Worm (Caenorhabditis elegans) whole organism, L3 larva: ENCODE results near the gene srh-171.

Source experiments
- ceh-16 ChIP-seq: sonication (generic microtip); optimal IDR thresholded peaks from 2 replicates; lab custom pipeline; 2017; ENCODE audit warnings: missing biosample characterization, missing genetic modification characterization
- elt-2 ChIP-seq: sonication (generic microtip); optimal IDR thresholded peaks from 2 replicates; lab custom pipeline; 2016; ENCODE audit warnings: missing genetic modification reagents, mild to moderate bottlenecking, missing genetic modification characterization, missing compliant biosample characterization
- fos-1 ChIP-seq: fragments of 150-350 bp; optimal IDR thresholded peaks from 2 replicates; lab custom pipeline; 2014; ENCODE audit warnings: missing biosample characterization, missing genetic modification characterization
- hmg-11 ChIP-seq: sonication (generic microtip); optimal IDR thresholded peaks from 2 replicates; lab custom pipeline; 2016; ENCODE audit warnings: missing genetic modification characterization, missing compliant biosample characterization
- jun-1 ChIP-seq: fragments of 150-350 bp; optimal IDR thresholded peaks from 2 replicates; lab custom pipeline; 2014; ENCODE audit warnings: missing biosample characterization, missing genetic modification reagents, missing genetic modification characterization
- mdl-1 ChIP-seq: fragments of 150-350 bp; optimal IDR thresholded peaks from 2 replicates; lab custom pipeline; 2014; ENCODE audit warnings: missing biosample characterization, missing genetic modification characterization
- nfya-1 ChIP-seq: sonication (generic microtip); optimal IDR thresholded peaks from 2 replicates; lab custom pipeline; 2017; ENCODE audit warnings: missing genetic modification characterization, mild to moderate bottlenecking, missing compliant biosample characterization, antibody characterized with exemption, moderate library complexity; ENCODE audit not compliant: insufficient read depth
- nhr-43 ChIP-seq: sonication (generic microtip); optimal IDR thresholded peaks from 2 replicates; lab custom pipeline; 2016; ENCODE audit warnings: mild to moderate bottlenecking, missing genetic modification characterization, missing compliant biosample characterization; ENCODE audit not compliant: poor library complexity, severe bottlenecking
- nhr-67 ChIP-seq: fragments of 150-350 bp; optimal IDR thresholded peaks from 2 replicates; lab custom pipeline; 2014; ENCODE audit warnings: missing biosample characterization, missing genetic modification characterization
- nhr-76 ChIP-seq: fragments of 150-350 bp; sonication (generic microtip); optimal IDR thresholded peaks from 5 replicates; lab custom pipeline; 2014; ENCODE audit warnings: missing biosample characterization, missing genetic modification characterization
- nhr-77 ChIP-seq: fragments of 150-350 bp; optimal IDR thresholded peaks from 2 replicates; lab custom pipeline; 2014; ENCODE audit warnings: missing biosample characterization, missing genetic modification characterization
- pha-4 ChIP-seq: fragments of 150-350 bp; optimal IDR thresholded peaks from 2 replicates; lab custom pipeline; 2014; ENCODE audit warnings: missing biosample characterization, missing genetic modification reagents, missing genetic modification characterization
- sea-2 ChIP-seq: fragments of 150-350 bp; sonication (generic microtip); optimal IDR thresholded peaks from 4 replicates; lab custom pipeline; 2014; ENCODE audit warnings: missing biosample characterization, missing genetic modification reagents, missing genetic modification characterization
- zag-1 ChIP-seq: fragments of 150-350 bp; optimal IDR thresholded peaks from 2 replicates; lab custom pipeline; 2014; ENCODE audit warnings: missing biosample characterization, missing genetic modification characterization
- ztf-11 ChIP-seq: fragments of 150-350 bp; optimal IDR thresholded peaks from 2 replicates; lab custom pipeline; 2014; ENCODE audit warnings: missing biosample characterization, missing genetic modification characterization

srh-171 gene

DNA sequence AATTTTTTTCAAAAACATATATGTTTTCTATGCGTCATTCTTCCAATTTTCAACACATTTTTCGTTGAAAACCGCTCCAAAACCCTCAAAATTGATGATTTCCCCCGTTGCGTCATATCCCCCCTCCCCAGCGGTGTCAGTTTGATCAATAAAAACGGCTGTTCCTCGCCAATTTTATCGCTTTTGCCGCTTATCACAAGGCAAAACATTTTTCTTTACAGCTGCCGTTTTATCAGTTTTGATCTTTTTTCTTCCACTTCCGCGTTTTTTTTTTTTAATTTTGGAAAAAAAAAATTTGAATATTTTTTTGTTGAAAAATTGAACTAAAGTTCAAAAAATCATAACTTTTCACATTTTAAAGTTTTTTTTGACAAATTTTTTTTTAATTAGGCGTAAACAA, 45.7 kb downstream of the srh-171 start:
- TF ChIP-seq elt-2 (tag; lab: Kevin White, UChicago), result peak; percentile 80
- TF ChIP-seq nhr-76 (tag; lab: Kevin White, UChicago), result no peak
- TF ChIP-seq jun-1 (tag; lab: Kevin White, UChicago), result no peak

- no peak for TF ChIP-seq pha-4 (tag; lab: Kevin White, UChicago)
- no peak for TF ChIP-seq fos-1 (tag; lab: Kevin White, UChicago)
- TF ChIP-seq hmg-11, result no peak
- no peak for TF ChIP-seq nhr-43 (tag; lab: Kevin White, UChicago)
- no peak for TF ChIP-seq mdl-1 (tag; lab: Kevin White, UChicago)
- TF ChIP-seq nhr-67 (tag; lab: Kevin White, UChicago), result no peak
- no peak for TF ChIP-seq jun-1 (tag; lab: Kevin White, UChicago)
- no peak for TF ChIP-seq nfya-1 (tag; lab: Kevin White, UChicago)
- TF ChIP-seq elt-2 (tag; lab: Kevin White, UChicago), result no peak
- no peak for TF ChIP-seq zag-1
- no peak for TF ChIP-seq nhr-77
- TF ChIP-seq ceh-16, result no peak
- TF ChIP-seq sea-2 (GFP tag; lab: Kevin White, UChicago), result no peak
- TF ChIP-seq, all 47 proteins: peak for 0
These were observed 46.2 kb downstream of the srh-171 start, which contains the start of gene Y60A3A.21 for ce11 chrV:20011654-20012053. Y60A3A.21 (plus strand) TSS chrV:20011954.

ce11 chrV:20021347-20021746, 55.8 kb downstream of the srh-171 start:
- no peak for TF ChIP-seq ztf-11
